Fruit fly (Drosophila melanogaster) whole organism, embryonic: ENCODE data around the gene CG4537.

Source experiments
- BtbVII ChIP-seq: fragments of 200-800 bp; sonication (Bioruptor generic); optimal IDR thresholded peaks from 3 replicates; lab custom pipeline; 2017; ENCODE audit warnings: missing biosample characterization, mild to moderate bottlenecking, missing genetic modification characterization
- CG2202 ChIP-seq: fragments of 200-800 bp; sonication (Bioruptor generic); optimal IDR thresholded peaks from 2 replicates; lab custom pipeline; 2018; ENCODE audit warnings: missing biosample characterization, mild to moderate bottlenecking, missing genetic modification characterization
- CG7372 ChIP-seq: fragments of 200-800 bp; sonication (Bioruptor generic); IDR thresholded peaks from 2 replicates; pipeline ENCODE4 v1.3.6; 2022; ENCODE audit warnings: missing biosample characterization, missing genetic modification characterization
- CG9609 ChIP-seq: fragments of 200-800 bp; sonication (Bioruptor generic); optimal IDR thresholded peaks from 3 replicates; lab custom pipeline; 2016; ENCODE audit warnings: missing biosample characterization, missing genetic modification characterization
- ind ChIP-seq: fragments of 200-800 bp; sonication (Bioruptor generic); optimal IDR thresholded peaks from 3 replicates; lab custom pipeline; 2016; ENCODE audit warnings: missing biosample characterization, missing genetic modification characterization
- nau ChIP-seq: fragments of 200-800 bp; sonication (Bioruptor generic); optimal IDR thresholded peaks from 3 replicates; lab custom pipeline; 2017; ENCODE audit warnings: missing biosample characterization, mild to moderate bottlenecking, missing genetic modification characterization, missing genetic modification reagents
- peb ChIP-seq: fragments of 200-800 bp; sonication (Bioruptor generic); IDR thresholded peaks from 2 replicates; pipeline ENCODE4 v1.3.6; 2022; ENCODE audit warnings: missing biosample characterization, missing genetic modification characterization

DNA sequence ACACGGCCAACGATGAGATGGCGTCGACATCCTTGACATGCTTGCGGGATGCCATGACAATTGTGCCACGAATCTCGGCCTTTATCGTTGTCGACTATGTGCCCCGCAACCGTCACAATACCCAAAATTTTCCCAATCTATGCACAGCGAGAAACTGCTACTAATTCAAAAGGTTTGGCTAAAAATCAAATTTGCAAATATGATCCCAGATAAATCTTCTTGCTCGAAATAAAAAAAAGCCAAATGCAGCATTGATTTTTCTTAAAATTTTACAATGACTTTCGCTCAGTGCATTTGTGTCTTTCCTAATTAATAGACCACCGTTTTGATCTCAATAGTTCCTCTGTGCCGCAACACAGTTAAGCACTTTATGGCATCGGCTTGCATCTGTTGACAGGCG, 27.7 kb upstream of the CG4537 start:
- TF ChIP-seq CG2202 (tag; lab: Kevin White, UChicago) (no peak), CG9609 (GFP tag; lab: Kevin White, UChicago) (no peak), peb (GFP tag; lab: Robert Waterston, UW) (no peak), nau (no peak), ind (GFP tag; lab: Kevin White, UChicago) (no peak), CG7372 (GFP tag; lab: Robert Waterston, UW) (no peak), BtbVII (GFP tag; lab: Kevin White, UChicago) (no peak)
